Worm (Caenorhabditis elegans) whole organism, L4 larva: ENCODE results near the gene F40C5.1.

Experiments
- daf-19 ChIP-seq: fragments of 200-800 bp; sonication (Bioruptor generic); conservative IDR thresholded peaks from 2 replicates; pipeline ENCODE4 v1.3.6; 2022; ENCODE audit warnings: missing genetic modification characterization, missing compliant biosample characterization
- lin-1 ChIP-seq: fragments of 200-800 bp; sonication (Bioruptor generic); IDR thresholded peaks from 2 replicates; pipeline ENCODE4 v1.3.6; 2022; ENCODE audit warnings: missing genetic modification reagents, missing genetic modification characterization, missing compliant biosample characterization
- lir-3 ChIP-seq: sonication (generic microtip); optimal IDR thresholded peaks from 2 replicates; lab custom pipeline; 2016; ENCODE audit warnings: mild to moderate bottlenecking, missing genetic modification characterization, missing compliant biosample characterization
- snpc-1.2 ChIP-seq: fragments of 200-800 bp; sonication (Bioruptor generic); IDR thresholded peaks from 2 replicates; pipeline ENCODE4 v1.3.6; 2022; ENCODE audit warnings: missing genetic modification reagents, missing genetic modification characterization, missing compliant biosample characterization
- snpc-4 ChIP-seq: fragments of 150-350 bp; optimal IDR thresholded peaks from 2 replicates; lab custom pipeline; 2014; ENCODE audit warnings: missing biosample characterization, missing genetic modification characterization
- ztf-11 ChIP-seq: fragments of 150-350 bp; optimal IDR thresholded peaks from 2 replicates; lab custom pipeline; 2014; ENCODE audit warnings: missing biosample characterization, missing genetic modification characterization

- TF ChIP-seq ztf-11 (tag; lab: Kevin White, UChicago) (no peak), lin-1 (GFP tag; lab: Robert Waterston, UW) (no peak), lir-3 (tag; lab: Kevin White, UChicago) (no peak), snpc-4 (no peak), snpc-1.2 (no peak), daf-19 (GFP tag; lab: Robert Waterston, UW) (no peak)
These were observed 10.2 kb downstream of the F40C5.1 start for ce11 chrV:3582671-3583070.
